Worm (Caenorhabditis elegans) whole organism, early embryonic: Measurements from ENCODE around the gene gsy-1.

Experiments
- F13C5.2 ChIP-seq: sonication (generic microtip); optimal IDR thresholded peaks from 2 replicates; lab custom pipeline; 2017; ENCODE audit warnings: mild to moderate bottlenecking, missing genetic modification characterization, inconsistent platforms, missing compliant biosample characterization
- hnd-1 ChIP-seq: sonication (generic microtip); optimal IDR thresholded peaks from 2 replicates; lab custom pipeline; 2016; ENCODE audit warnings: missing genetic modification characterization, missing compliant biosample characterization
- tbx-11 ChIP-seq: fragments of 200-800 bp; sonication (Bioruptor generic); IDR thresholded peaks from 2 replicates; pipeline ENCODE4 v1.3.6; 2022; ENCODE audit warnings: missing genetic modification characterization, missing compliant biosample characterization

- TF ChIP-seq tbx-11 (GFP tag; lab: Robert Waterston, UW) (no peak), F13C5.2 (tag; lab: Kevin White, UChicago) (no peak), hnd-1 (no peak)
Measured at ce11 chrII:12901025-12901424, 23.1 kb upstream of the gsy-1 start, which contains the start of gene clec-65.
